Worm (Caenorhabditis elegans) whole organism, early embryonic: ENCODE data around the gene nphp-4.

ENCODE experiments used
- F13C5.2 ChIP-seq: sonication (generic microtip); optimal IDR thresholded peaks from 2 replicates; lab custom pipeline; 2017; ENCODE audit warnings: mild to moderate bottlenecking, missing genetic modification characterization, inconsistent platforms, missing compliant biosample characterization
- aly-1 ChIP-seq: sonication (generic microtip); optimal IDR thresholded peaks from 2 replicates; lab custom pipeline; 2016; ENCODE audit warnings: missing genetic modification characterization, missing compliant biosample characterization
- ama-1 ChIP-seq: fragments of 150-350 bp; optimal IDR thresholded peaks from 2 replicates; lab custom pipeline; 2014
- ceh-13 ChIP-seq: fragments of 200-800 bp; sonication (Bioruptor generic); optimal IDR thresholded peaks from 2 replicates; lab custom pipeline; 2018; ENCODE audit warnings: mild to moderate bottlenecking, missing genetic modification characterization, missing compliant biosample characterization
- ceh-36 ChIP-seq: sonication (generic microtip); optimal IDR thresholded peaks from 2 replicates; lab custom pipeline; 2016; ENCODE audit warnings: missing genetic modification characterization, inconsistent platforms, missing compliant biosample characterization
- ets-7 ChIP-seq: sonication (generic microtip); optimal IDR thresholded peaks from 2 replicates; lab custom pipeline; 2016; ENCODE audit warnings: missing genotype, missing genetic modification characterization, missing compliant biosample characterization
- flt-1 ChIP-seq: fragments of 200-800 bp; sonication (Bioruptor generic); IDR thresholded peaks from 2 replicates; pipeline ENCODE4 v1.3.6; 2022; ENCODE audit warnings: missing genetic modification characterization, missing compliant biosample characterization
- hmbx-1 ChIP-seq: sonication (generic microtip); optimal IDR thresholded peaks from 2 replicates; lab custom pipeline; 2016; ENCODE audit warnings: mild to moderate bottlenecking, missing genetic modification characterization, missing compliant biosample characterization
- hnd-1 ChIP-seq: sonication (generic microtip); optimal IDR thresholded peaks from 2 replicates; lab custom pipeline; 2016; ENCODE audit warnings: missing genetic modification characterization, missing compliant biosample characterization
- scrt-1 ChIP-seq: fragments of 200-800 bp; sonication (Bioruptor generic); IDR thresholded peaks from 2 replicates; pipeline ENCODE4 v1.3.6; 2022; ENCODE audit warnings: missing genetic modification characterization, missing compliant biosample characterization
- sea-1 ChIP-seq: fragments of 200-800 bp; sonication (Bioruptor generic); conservative IDR thresholded peaks from 2 replicates; pipeline ENCODE4 v1.3.6; 2022; ENCODE audit warnings: missing genetic modification characterization, missing compliant biosample characterization

ce11 chrV:11822461-11822939, 21.0 kb downstream of the nphp-4 start, which contains the start of gene pyc-1:
- TF ChIP-seq ama-1 (lab: Kevin White, UChicago): no peak
- no peak for TF ChIP-seq ceh-13 (GFP tag; lab: Kevin White, UChicago)
- TF ChIP-seq scrt-1: no peak
- TF ChIP-seq flt-1 (GFP tag; lab: Robert Waterston, UW): no peak
- TF ChIP-seq hnd-1 (tag; lab: Kevin White, UChicago): no peak
- TF ChIP-seq ceh-36 (tag; lab: Kevin White, UChicago): no peak
- no peak for TF ChIP-seq hmbx-1 (tag; lab: Kevin White, UChicago)
- no peak for TF ChIP-seq F13C5.2
- no peak for TF ChIP-seq ets-7 (tag; lab: Kevin White, UChicago)
- TF ChIP-seq sea-1 (GFP tag; lab: Robert Waterston, UW): no peak
- no peak for TF ChIP-seq aly-1
